Worm (Caenorhabditis elegans): Measurements from ENCODE around the gene R148.4.

Gene R148.4

DNA sequence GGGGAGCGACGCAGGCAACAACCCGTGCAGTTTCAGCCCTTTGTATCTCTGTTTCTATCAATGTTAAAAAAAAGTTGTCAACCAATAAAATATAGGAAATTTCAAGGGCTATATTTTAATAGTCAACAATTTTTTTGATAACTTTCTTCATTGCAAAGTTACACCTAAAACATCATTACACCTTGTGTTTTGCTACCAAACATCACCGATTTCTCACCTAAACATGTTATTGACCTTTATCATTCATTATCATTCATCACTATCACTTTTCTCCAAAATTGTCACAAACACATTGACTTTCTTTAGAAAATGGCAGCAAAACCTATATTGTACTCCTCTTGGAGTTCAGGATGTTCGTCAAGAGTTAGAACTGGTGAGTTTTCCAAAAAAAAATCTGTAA lies 42.4 kb upstream of the R148.4 start, which contains the start of gene Y53G8B.1:
Y53G8B.1 (plus strand) TSS at position 242 of the 400 bp plus-strand sequence.
- TF ChIP-seq mef-2 (tag; optimal IDR thresholded peaks at IDR 0.05) (no peak), lin-14 (GFP tag; optimal IDR thresholded peaks at IDR 0.05) (peak; percentile 7), hpl-2 (GFP tag; optimal IDR thresholded peaks at IDR 0.05) (no peak), sox-4 (tag; optimal IDR thresholded peaks at IDR 0.05) (no peak), blmp-1 (tag; optimal IDR thresholded peaks at IDR 0.05) (peak; percentile 24)

DNA sequence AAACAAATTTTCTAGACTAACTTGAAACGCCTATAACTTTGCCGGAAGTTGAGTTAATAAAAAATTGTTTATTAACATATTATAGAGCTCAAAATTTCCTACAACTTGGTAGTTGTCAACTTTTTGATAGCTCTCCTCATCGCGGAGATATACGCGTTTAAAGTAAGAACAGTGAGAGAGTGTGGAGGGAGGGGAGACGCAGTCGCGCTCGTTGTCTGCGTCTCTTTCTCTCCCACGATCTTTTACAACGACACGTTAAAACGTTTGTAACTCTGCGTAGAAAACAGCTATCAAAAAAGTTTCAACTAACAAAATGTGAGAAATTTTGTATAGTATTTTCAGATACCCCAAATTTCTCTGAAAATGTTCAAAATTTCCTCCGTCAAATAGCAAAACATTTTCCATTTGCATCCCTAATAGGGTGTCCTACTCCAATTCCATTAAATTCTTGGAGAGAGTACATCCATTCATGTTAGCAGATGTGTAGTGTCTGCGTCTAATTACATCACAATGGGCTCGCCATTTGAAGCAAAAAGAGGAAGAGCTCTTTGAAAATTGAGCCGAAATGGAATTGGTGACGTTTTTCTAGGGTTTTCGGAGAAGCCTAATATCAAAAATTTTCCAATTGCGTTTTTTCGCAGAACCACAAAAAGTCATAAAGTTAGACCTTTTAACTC lies 34.9 kb upstream of the R148.4 start:
- TF ChIP-seq Y116A8C.19 (tag; optimal IDR thresholded peaks at IDR 0.05; ENCODE audit: borderline replicate concordance), result no peak
- peak; percentile 64 for TF ChIP-seq lin-14 (GFP tag; optimal IDR thresholded peaks at IDR 0.05)

DNA sequence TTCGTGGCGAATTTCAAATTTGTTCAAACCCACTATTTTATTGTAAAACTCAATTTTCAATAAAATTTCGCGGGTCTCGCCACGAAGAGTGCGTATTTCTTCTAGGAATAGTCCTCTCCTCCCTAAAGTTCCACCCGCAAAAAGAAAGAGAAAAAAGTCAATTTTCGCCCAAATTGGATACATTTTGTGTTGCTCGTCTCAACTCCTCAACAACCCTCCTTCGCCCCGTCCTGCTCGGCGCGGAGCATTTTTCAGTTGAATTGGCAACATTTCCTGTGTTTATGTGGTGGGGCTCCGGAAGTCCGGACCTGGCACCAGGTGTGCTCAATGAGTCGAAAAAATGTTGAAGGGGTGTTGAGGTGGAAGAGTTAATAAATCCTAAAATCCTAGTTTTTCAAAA lies 33.3 kb upstream of the R148.4 start:
- TF ChIP-seq fkh-8 (tag; optimal IDR thresholded peaks at IDR 0.05) (peak; percentile 41), lin-14 (GFP tag; optimal IDR thresholded peaks at IDR 0.05) (peak; percentile 61), swsn-7 (tag; optimal IDR thresholded peaks at IDR 0.05) (no peak), C34B4.2 (tag; optimal IDR thresholded peaks at IDR 0.05) (no peak)

DNA sequence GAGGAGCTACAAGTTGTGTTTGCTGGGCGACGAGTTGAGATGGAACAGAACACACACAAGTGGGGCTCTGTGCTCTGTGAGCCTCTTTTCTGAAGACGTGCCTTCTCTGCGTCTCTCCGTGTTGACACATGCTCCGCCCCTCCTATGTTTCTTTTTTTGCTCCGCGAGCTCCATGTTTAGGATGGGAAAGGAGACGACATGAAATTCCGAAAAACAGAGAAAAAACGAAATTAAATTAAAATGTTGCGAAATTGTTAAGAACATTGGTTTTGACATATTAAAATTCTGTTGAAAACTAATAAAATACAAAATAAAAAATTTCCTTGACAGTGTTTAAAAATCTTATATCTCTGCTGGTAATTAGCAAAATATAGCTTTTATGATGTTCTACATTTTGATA lies 32.2 kb upstream of the R148.4 start, which contains the start of gene mec-12:
mec-12 (minus strand) TSS at position 91 of the 400 bp plus-strand sequence.
- no peak for TF ChIP-seq C34B4.2 (tag; optimal IDR thresholded peaks at IDR 0.05)
- peak; percentile 34 for TF ChIP-seq ceh-63 (GFP tag; optimal IDR thresholded peaks at IDR 0.05)
- TF ChIP-seq efl-1 (optimal IDR thresholded peaks at IDR 0.05), result peak in 1 of 2 experiments; percentile 3
- TF ChIP-seq efl-1 (GFP tag; optimal IDR thresholded peaks at IDR 0.05 in 1 of 2), result no peak
- TF ChIP-seq nhr-47 (tag; optimal IDR thresholded peaks at IDR 0.05), result peak; percentile 17
- TF ChIP-seq nhr-90 (tag; optimal IDR thresholded peaks at IDR 0.05; ENCODE audit: poor library complexity), result no peak
- peak in 1 of 2 experiments; percentile 6 for TF ChIP-seq lin-35 (GFP tag; optimal IDR thresholded peaks at IDR 0.05)
- TF ChIP-seq nhr-71 (tag; optimal IDR thresholded peaks at IDR 0.05), result peak; percentile 40
- TF ChIP-seq zip-4 (GFP tag; optimal IDR thresholded peaks at IDR 0.05), result peak; percentile 12
- TF ChIP-seq ceh-82 (tag; optimal IDR thresholded peaks at IDR 0.05), result peak in 2 of 3 experiments; percentile 32 to 39
- TF ChIP-seq fkh-10 (GFP tag; optimal IDR thresholded peaks at IDR 0.05), result peak; percentile 34
- no peak for TF ChIP-seq mef-2 (tag; optimal IDR thresholded peaks at IDR 0.05)
- peak; percentile 78 for TF ChIP-seq lin-14 (GFP tag; optimal IDR thresholded peaks at IDR 0.05)
- no peak for TF ChIP-seq xbp-1 (tag; optimal IDR thresholded peaks at IDR 0.05)
- peak; percentile 10 for TF ChIP-seq tbx-2 (tag; optimal IDR thresholded peaks at IDR 0.05)
- TF ChIP-seq ces-1 (GFP tag; optimal IDR thresholded peaks at IDR 0.05), result peak; percentile 79

DNA sequence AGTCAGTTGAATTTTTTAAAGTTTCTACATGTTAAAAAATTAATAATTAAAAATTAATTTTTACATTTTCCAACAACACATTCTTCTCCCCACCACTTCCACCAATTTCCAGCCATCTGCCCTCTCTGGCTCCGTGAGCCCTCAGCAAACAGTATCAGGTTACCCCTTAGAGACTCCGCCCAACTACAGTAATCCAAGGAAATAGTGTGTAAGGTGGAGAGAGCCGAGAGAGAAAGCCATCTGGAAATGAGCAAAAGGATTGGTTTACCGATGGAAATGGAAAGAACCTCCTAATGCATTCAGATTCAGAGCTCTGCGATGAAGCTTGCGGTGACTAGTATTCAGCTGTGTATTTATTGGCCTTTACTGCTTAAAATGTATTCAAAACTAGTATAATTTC lies 31.2 kb upstream of the R148.4 start:
- TF ChIP-seq tbx-2 (tag; optimal IDR thresholded peaks at IDR 0.05), result no peak
- no peak for TF ChIP-seq jun-1 (tag; optimal IDR thresholded peaks at IDR 0.05)
- TF ChIP-seq aha-1 (tag; optimal IDR thresholded peaks at IDR 0.05), result no peak
- peak in 1 of 2 experiments; percentile 18 for TF ChIP-seq lsy-2 (tag; optimal IDR thresholded peaks at IDR 0.05)
- no peak for TF ChIP-seq fkh-4 (tag; optimal IDR thresholded peaks at IDR 0.05; ENCODE audit: borderline replicate concordance)
- no peak for TF ChIP-seq mdl-1 (tag; optimal IDR thresholded peaks at IDR 0.05)
- TF ChIP-seq C34B4.2 (tag; optimal IDR thresholded peaks at IDR 0.05), result no peak

DNA sequence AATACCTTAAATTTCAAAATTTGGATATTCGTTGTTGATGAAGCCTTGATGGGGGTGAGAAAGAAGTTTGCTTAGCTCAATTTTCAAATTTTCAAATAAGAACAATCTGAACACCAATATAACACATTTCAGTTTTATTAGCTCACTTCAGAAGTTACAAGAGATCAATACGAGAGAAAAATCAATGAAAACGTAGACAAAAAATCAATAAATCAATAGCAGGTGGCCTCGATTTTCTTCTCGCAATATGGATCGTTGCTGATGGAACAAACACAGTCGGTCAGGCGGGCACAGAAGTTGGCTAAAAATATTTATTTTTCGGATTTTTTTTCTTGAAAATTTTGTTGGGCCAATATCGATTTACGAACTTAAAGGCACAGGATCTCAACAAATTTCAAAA lies 29.3 kb upstream of the R148.4 start:
- TF ChIP-seq nhr-11 (tag; optimal IDR thresholded peaks at IDR 0.05) (no peak), tbx-2 (tag; optimal IDR thresholded peaks at IDR 0.05) (no peak), C34B4.2 (tag; optimal IDR thresholded peaks at IDR 0.05) (no peak), C16A3.4 (tag; optimal IDR thresholded peaks at IDR 0.05) (no peak), unc-86 (tag; optimal IDR thresholded peaks at IDR 0.05) (no peak), C04F5.9 (tag; optimal IDR thresholded peaks at IDR 0.05) (no peak)
